Worm (Caenorhabditis elegans) whole organism, midembryonic: Measurements from ENCODE around the gene K05F1.8.

Experiments used
- T22C8.4 ChIP-seq: fragments of 200-800 bp; sonication (Bioruptor generic); IDR thresholded peaks from 2 replicates; pipeline ENCODE4 v1.3.6; 2022; ENCODE audit warnings: missing genetic modification characterization, missing compliant biosample characterization
- cog-1 ChIP-seq: sonication (generic microtip); optimal IDR thresholded peaks from 2 replicates; lab custom pipeline; 2016; ENCODE audit warnings: missing genetic modification characterization, missing compliant biosample characterization
- flt-1 ChIP-seq: fragments of 200-800 bp; sonication (Bioruptor generic); IDR thresholded peaks from 2 replicates; pipeline ENCODE4 v1.3.6; 2022; ENCODE audit warnings: missing genetic modification characterization, missing compliant biosample characterization
- klf-2 ChIP-seq: fragments of 200-800 bp; sonication (Bioruptor generic); conservative IDR thresholded peaks from 2 replicates; pipeline ENCODE4 v1.3.6; 2022; ENCODE audit warnings: missing genetic modification reagents, missing genetic modification characterization, missing compliant biosample characterization
- med-1 ChIP-seq: sonication (generic microtip); optimal IDR thresholded peaks from 2 replicates; lab custom pipeline; 2017; ENCODE audit warnings: missing genetic modification characterization, mild to moderate bottlenecking, missing compliant biosample characterization, antibody characterized with exemption, missing genetic modification reagents; ENCODE audit not compliant: insufficient read depth
- ref-1 ChIP-seq: fragments of 200-800 bp; sonication (Bioruptor generic); conservative IDR thresholded peaks from 2 replicates; pipeline ENCODE4 v1.3.6; 2022; ENCODE audit warnings: missing genetic modification reagents, missing genetic modification characterization, missing compliant biosample characterization
- tab-1 ChIP-seq: fragments of 200-800 bp; sonication (Bioruptor generic); IDR thresholded peaks from 2 replicates; pipeline ENCODE4 v1.3.6; 2022; ENCODE audit warnings: missing genetic modification characterization, missing compliant biosample characterization
- ztf-23 ChIP-seq: fragments of 200-800 bp; sonication (Bioruptor generic); IDR thresholded peaks from 2 replicates; pipeline ENCODE4 v1.3.6; 2022; ENCODE audit warnings: missing genetic modification reagents, missing genetic modification characterization, missing compliant biosample characterization
- ztf-29 ChIP-seq: fragments of 200-800 bp; sonication (Bioruptor generic); IDR thresholded peaks from 2 replicates; pipeline ENCODE4 v1.3.6; 2022; ENCODE audit warnings: missing genetic modification reagents, missing genetic modification characterization, missing compliant biosample characterization

DNA sequence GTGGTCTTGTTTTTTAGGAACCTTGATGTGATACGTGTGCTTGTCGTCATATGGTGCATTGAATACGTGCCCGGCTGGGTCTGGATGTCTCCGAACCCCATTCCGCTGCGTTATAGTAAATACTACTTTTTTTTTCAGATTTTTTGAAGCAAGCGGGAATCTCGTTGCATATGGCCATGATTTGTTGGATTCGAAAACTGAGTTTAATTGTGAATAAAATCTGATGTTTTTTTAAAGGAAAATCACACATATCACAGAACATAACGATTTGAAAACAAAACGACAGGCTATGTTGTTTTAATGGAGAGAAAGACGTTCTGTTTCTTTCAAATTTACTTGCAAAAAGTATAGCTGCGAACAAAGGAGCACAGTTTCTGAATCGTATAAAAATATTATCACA lies 46.0 kb upstream of the K05F1.8 start, which contains the start of the genes ZK1248.17 and H41C03.3:
- no peak for TF ChIP-seq ztf-23 (GFP tag; lab: Robert Waterston, UW)
- no peak for TF ChIP-seq ztf-29
- no peak for TF ChIP-seq klf-2
- no peak for TF ChIP-seq med-1 (GFP tag; lab: Kevin White, UChicago)
- no peak for TF ChIP-seq tab-1 (GFP tag; lab: Robert Waterston, UW)
- TF ChIP-seq ref-1, result no peak
- no peak for TF ChIP-seq flt-1 (GFP tag; lab: Robert Waterston, UW)
- no peak for TF ChIP-seq T22C8.4
- TF ChIP-seq cog-1 (tag; lab: Kevin White, UChicago), result no peak
